Worm (Caenorhabditis elegans) whole organism, L4 larva: ENCODE measurements around the gene Y67H2A.2.

Source experiments
- F26F4.8 ChIP-seq: fragments of 200-800 bp; sonication (Bioruptor generic); conservative IDR thresholded peaks from 2 replicates; pipeline ENCODE4 v1.3.6; 2022; ENCODE audit warnings: missing genetic modification characterization, missing compliant biosample characterization
- T26A8.4 ChIP-seq: fragments of 200-800 bp; sonication (Bioruptor generic); IDR thresholded peaks from 2 replicates; pipeline ENCODE4 v1.3.6; 2022; ENCODE audit warnings: missing genetic modification characterization, missing compliant biosample characterization
- Y48G9A.11 ChIP-seq: fragments of 200-800 bp; sonication (Bioruptor generic); IDR thresholded peaks from 2 replicates; pipeline ENCODE4 v1.3.6; 2022; ENCODE audit warnings: missing genetic modification reagents, missing genetic modification characterization, missing compliant biosample characterization
- aha-1 ChIP-seq: fragments of 150-350 bp; peaks from one replicate; lab custom pipeline; 2014; ENCODE audit warnings: missing biosample characterization, missing genetic modification characterization
- ceh-20 ChIP-seq: fragments of 200-800 bp; sonication (Bioruptor generic); IDR thresholded peaks from 2 replicates; pipeline ENCODE4 v1.3.6; 2022; ENCODE audit warnings: missing genetic modification reagents, missing genetic modification characterization, missing compliant biosample characterization
- daf-16 ChIP-seq, 3 experiments: sonication (generic microtip); optimal IDR thresholded peaks; 2 replicates each; lab custom pipeline; 2016 to 2017; ENCODE audit warnings: missing genetic modification characterization in 3 of 3, missing genetic modification reagents in 3 of 3, mild to moderate bottlenecking in 2 of 3, missing compliant biosample characterization in 2 of 3, missing biosample characterization in 1 of 3, moderate library complexity in 1 of 3
- dve-1 ChIP-seq: sonication (generic microtip); optimal IDR thresholded peaks from 2 replicates; lab custom pipeline; 2017; ENCODE audit warnings: antibody characterized with exemption, mild to moderate bottlenecking, missing genetic modification characterization, missing compliant biosample characterization; ENCODE audit not compliant: insufficient read depth
- hlh-30 ChIP-seq: sonication (generic microtip); optimal IDR thresholded peaks from 2 replicates; lab custom pipeline; 2017; ENCODE audit warnings: antibody characterized with exemption, mild to moderate bottlenecking, missing genetic modification characterization, missing compliant biosample characterization; ENCODE audit not compliant: insufficient read depth
- hmg-1.1 ChIP-seq: fragments of 200-800 bp; sonication (Bioruptor generic); IDR thresholded peaks from 2 replicates; pipeline ENCODE4 v1.3.6; 2022; ENCODE audit warnings: missing genetic modification reagents, missing genetic modification characterization, missing compliant biosample characterization
- lim-7 ChIP-seq: fragments of 200-800 bp; sonication (Bioruptor generic); IDR thresholded peaks from 2 replicates; pipeline ENCODE4 v1.3.6; 2022; ENCODE audit warnings: missing genetic modification characterization, missing compliant biosample characterization
- lin-38 ChIP-seq: fragments of 200-800 bp; sonication (Bioruptor generic); IDR thresholded peaks from 2 replicates; pipeline ENCODE4 v1.3.6; 2022; ENCODE audit warnings: missing genetic modification reagents, missing genetic modification characterization, missing compliant biosample characterization
- mdl-1 ChIP-seq, 2 experiments: fragments of 150-350 bp in 1 of 2; sonication (generic microtip) in 1 of 2; optimal IDR thresholded peaks; 2 replicates each; lab custom pipeline; 2014 to 2017; ENCODE audit warnings: missing biosample characterization in 2 of 2, missing genetic modification characterization in 2 of 2
- mdt-29 ChIP-seq: fragments of 200-800 bp; sonication (Bioruptor generic); IDR thresholded peaks from 2 replicates; pipeline ENCODE4 v1.3.6; 2022; ENCODE audit warnings: missing genetic modification reagents, missing genetic modification characterization, missing compliant biosample characterization
- mep-1 ChIP-seq: fragments of 150-350 bp; sonication (generic microtip); optimal IDR thresholded peaks from 3 replicates; lab custom pipeline; 2014; ENCODE audit warnings: missing biosample characterization, missing genetic modification characterization
- mes-2 ChIP-seq: sonication (generic microtip); optimal IDR thresholded peaks from 2 replicates; lab custom pipeline; 2016; ENCODE audit warnings: missing genotype, mild to moderate bottlenecking, missing genetic modification characterization, missing compliant biosample characterization; ENCODE audit not compliant: poor library complexity, severe bottlenecking
- mxl-3 ChIP-seq: fragments of 200-800 bp; sonication (Bioruptor generic); optimal IDR thresholded peaks from 2 replicates; lab custom pipeline; 2018; ENCODE audit warnings: mild to moderate bottlenecking, missing genetic modification characterization, missing compliant biosample characterization
- nhr-10 ChIP-seq: fragments of 150-350 bp; optimal IDR thresholded peaks from 2 replicates; lab custom pipeline; 2014; ENCODE audit warnings: missing biosample characterization, missing genetic modification characterization
- nhr-102 ChIP-seq: sonication (generic microtip); optimal IDR thresholded peaks from 2 replicates; lab custom pipeline; 2016; ENCODE audit warnings: mild to moderate bottlenecking, missing genetic modification characterization, moderate library complexity, missing compliant biosample characterization
- nhr-111 ChIP-seq: fragments of 200-800 bp; sonication (Bioruptor generic); optimal IDR thresholded peaks from 2 replicates; lab custom pipeline; 2018; ENCODE audit warnings: mild to moderate bottlenecking, missing genetic modification characterization, missing compliant biosample characterization
- pha-4 ChIP-seq, 2 experiments: fragments of 150-350 bp in 1 of 2; fragments of 200-800 bp in 1 of 2; sonication (Bioruptor generic) in 1 of 2; IDR thresholded peaks in 1 of 2; optimal IDR thresholded peaks in 1 of 2; 2 replicates each; pipeline versions ENCODE4 v1.3.6 to Lab custom; 2014 to 2022; ENCODE audit warnings: missing genetic modification characterization in 2 of 2, missing genetic modification reagents in 2 of 2, missing biosample characterization in 1 of 2, missing compliant biosample characterization in 1 of 2
- pqm-1 ChIP-seq: sonication (generic microtip); optimal IDR thresholded peaks from 2 replicates; lab custom pipeline; 2017; ENCODE audit warnings: missing biosample characterization, missing genetic modification characterization
- saeg-2 ChIP-seq: fragments of 200-800 bp; sonication (Bioruptor generic); IDR thresholded peaks from 2 replicates; pipeline ENCODE4 v1.3.6; 2022; ENCODE audit warnings: missing genetic modification reagents, missing genetic modification characterization, missing compliant biosample characterization
- sdz-12 ChIP-seq: fragments of 200-800 bp; sonication (Bioruptor generic); optimal IDR thresholded peaks from 2 replicates; lab custom pipeline; 2018; ENCODE audit warnings: mild to moderate bottlenecking, missing genetic modification characterization, missing compliant biosample characterization
- skn-1 ChIP-seq: fragments of 150-350 bp; optimal IDR thresholded peaks from 2 replicates; lab custom pipeline; 2014; ENCODE audit warnings: missing biosample characterization, missing genetic modification characterization
- tag-97 ChIP-seq: fragments of 200-800 bp; sonication (Bioruptor generic); IDR thresholded peaks from 2 replicates; pipeline ENCODE4 v1.3.6; 2022; ENCODE audit warnings: missing genetic modification characterization, missing compliant biosample characterization
- unc-62 ChIP-seq, 3 experiments: fragments of 150-350 bp in 1 of 3; sonication (generic microtip); optimal IDR thresholded peaks in 2 of 3; peaks in 1 of 3; 1 replicate in 1 of 3; 2 replicates in 2 of 3; lab custom pipeline; 2014 to 2017; ENCODE audit warnings: missing biosample characterization in 3 of 3, missing genetic modification characterization in 3 of 3, missing genetic modification reagents in 3 of 3, missing genotype in 1 of 3
- zag-1 ChIP-seq: fragments of 150-350 bp; optimal IDR thresholded peaks from 2 replicates; lab custom pipeline; 2014; ENCODE audit warnings: missing biosample characterization, missing genetic modification characterization
- zfp-3 ChIP-seq: fragments of 200-800 bp; sonication (Bioruptor generic); conservative IDR thresholded peaks from 2 replicates; pipeline ENCODE4 v1.3.6; 2022; ENCODE audit warnings: missing genetic modification reagents, missing genetic modification characterization, missing compliant biosample characterization
- ztf-11 ChIP-seq: fragments of 150-350 bp; optimal IDR thresholded peaks from 2 replicates; lab custom pipeline; 2014; ENCODE audit warnings: missing biosample characterization, missing genetic modification characterization
- ztf-7 ChIP-seq: fragments of 150-350 bp; optimal IDR thresholded peaks from 2 replicates; lab custom pipeline; 2014; ENCODE audit warnings: missing biosample characterization, missing genetic modification characterization

Gene Y67H2A.2

ce11 chrIV:13253841-13254240 is 43.8 kb downstream of the Y67H2A.2 start, which contains the start of gene ttr-45 (continued):
- TF ChIP-seq mdl-1 (tag; optimal IDR thresholded peaks at IDR 0.05; lab: Kevin White, UChicago), result peak in 1 of 2 experiments; percentile 65
- TF ChIP-seq daf-16 (GFP tag; optimal IDR thresholded peaks at IDR 0.05; lab: Kevin White, UChicago), result peak; percentile 21 to 83
- TF ChIP-seq daf-16 (tag; optimal IDR thresholded peaks at IDR 0.05; lab: Kevin White, UChicago), result peak; percentile 98
- TF ChIP-seq sdz-12 (GFP tag; lab: Kevin White, UChicago), result no peak
- TF ChIP-seq Y48G9A.11 (GFP tag; lab: Robert Waterston, UW), result no peak
- TF ChIP-seq nhr-111 (GFP tag; lab: Kevin White, UChicago), result no peak
- peak; percentile 1 for TF ChIP-seq mep-1
- TF ChIP-seq ztf-7 (tag; lab: Kevin White, UChicago), result peak; percentile 52
- TF ChIP-seq ceh-20 (GFP tag; lab: Robert Waterston, UW), result peak; percentile 54; the same call in 1 of the 2 replicates
- TF ChIP-seq hlh-30 (tag; lab: Kevin White, UChicago), result peak; percentile 69
- TF ChIP-seq F26F4.8, result no peak
- 0 out of 2 replicates have a peak, but pooled peaks have one; percentile 39 for TF ChIP-seq saeg-2 (GFP tag; lab: Robert Waterston, UW)
- TF ChIP-seq unc-62 (GFP tag; optimal IDR thresholded peaks at IDR 0.05 in 1 of 2; lab: Kevin White, UChicago), result peak; percentile 83 to 91
- no peak for TF ChIP-seq unc-62 (tag; optimal IDR thresholded peaks at IDR 0.05; lab: Kevin White, UChicago)
- TF ChIP-seq pha-4 (GFP tag; IDR thresholded peaks at IDR 0.05; lab: Robert Waterston, UW), result peak; percentile 66; the same call in 1 of the 2 replicates
- no peak for TF ChIP-seq pha-4 (tag; optimal IDR thresholded peaks at IDR 0.05; lab: Kevin White, UChicago)
- peak; percentile 96 for TF ChIP-seq pqm-1 (tag; lab: Kevin White, UChicago)

ce11 chrIV:13252211-13252610 is 45.4 kb downstream of the Y67H2A.2 start, which contains the start of gene ttr-51:
Gene ttr-51 (minus strand): TSS chrIV:13252311.
- no peak for TF ChIP-seq ceh-20 (GFP tag; lab: Robert Waterston, UW)
- TF ChIP-seq mdt-29, result no peak
- no peak for TF ChIP-seq pha-4 (GFP tag; IDR thresholded peaks at IDR 0.05; lab: Robert Waterston, UW)
- TF ChIP-seq pha-4 (tag; optimal IDR thresholded peaks at IDR 0.05; lab: Kevin White, UChicago), result no peak
- TF ChIP-seq zag-1 (tag; lab: Kevin White, UChicago), result no peak
- no peak for TF ChIP-seq mes-2
- no peak for TF ChIP-seq daf-16 (GFP tag; optimal IDR thresholded peaks at IDR 0.05; lab: Kevin White, UChicago)
- peak; percentile 32 for TF ChIP-seq daf-16 (tag; optimal IDR thresholded peaks at IDR 0.05; lab: Kevin White, UChicago)
- no peak for TF ChIP-seq nhr-102 (tag; lab: Kevin White, UChicago)
- no peak for TF ChIP-seq mxl-3 (GFP tag; lab: Kevin White, UChicago)
- TF ChIP-seq skn-1, result no peak
- no peak for TF ChIP-seq saeg-2 (GFP tag; lab: Robert Waterston, UW)
- TF ChIP-seq zfp-3, result no peak
- no peak for TF ChIP-seq hmg-1.1
- no peak for TF ChIP-seq ztf-11 (tag; lab: Kevin White, UChicago)
- peak; percentile 29 for TF ChIP-seq dve-1 (tag; lab: Kevin White, UChicago)
- TF ChIP-seq tag-97 (GFP tag; lab: Robert Waterston, UW), result no peak

- TF ChIP-seq zfp-3 (peak; percentile 81; the same call in 1 of the 2 replicates), T26A8.4 (GFP tag; lab: Robert Waterston, UW) (0 out of 2 replicates have a peak, but pooled peaks have one; percentile 14), nhr-10 (tag; lab: Kevin White, UChicago) (no peak), mes-2 (peak; percentile 8), lim-7 (0 out of 2 replicates have a peak, but pooled peaks have one; percentile 9), mdt-29 (peak; percentile 43; the same call in 1 of the 2 replicates)
Measured at ce11 chrIV:13250243-13250642, 47.4 kb downstream of the Y67H2A.2 start.

- TF ChIP-seq saeg-2 (GFP tag; lab: Robert Waterston, UW), result no peak
- TF ChIP-seq F26F4.8, result no peak
- no peak for TF ChIP-seq nhr-102 (tag; lab: Kevin White, UChicago)
- TF ChIP-seq aha-1 (tag; lab: Kevin White, UChicago), result peak; percentile 21
- no peak for TF ChIP-seq tag-97 (GFP tag; lab: Robert Waterston, UW)
- 0 out of 2 replicates have a peak, but pooled peaks have one; percentile 29 for TF ChIP-seq lin-38 (GFP tag; lab: Robert Waterston, UW)
Measured at ce11 chrIV:13247780-13248179, 49.8 kb downstream of the Y67H2A.2 start.
